Fruit fly (Drosophila melanogaster) whole organism, embryonic: ENCODE data around the gene CG9590.
A peak's percentile ranks its signal among the peaks of the same experiment; 100 is the strongest.

Source experiments
- Aef1 ChIP-seq: fragments of 200-800 bp; sonication (Bioruptor generic); IDR thresholded peaks from 3 replicates; pipeline ENCODE4 v1.3.6; 2022; ENCODE audit warnings: missing biosample characterization, missing genetic modification characterization
- Blimp-1 ChIP-seq: fragments of 200-800 bp; sonication (Bioruptor generic); optimal IDR thresholded peaks from 3 replicates; lab custom pipeline; 2018; ENCODE audit warnings: missing biosample characterization, missing genetic modification characterization, mild to moderate bottlenecking, moderate library complexity, missing genetic modification reagents
- CG10267 ChIP-seq: fragments of 200-800 bp; sonication (Bioruptor generic); optimal IDR thresholded peaks from 2 replicates; lab custom pipeline; 2018; ENCODE audit warnings: missing biosample characterization, mild to moderate bottlenecking, missing genetic modification characterization, moderate library complexity
- CG10979 ChIP-seq: fragments of 200-800 bp; sonication (Bioruptor generic); optimal IDR thresholded peaks from 2 replicates; lab custom pipeline; 2018; ENCODE audit warnings: missing biosample characterization, mild to moderate bottlenecking, missing genetic modification characterization, moderate library complexity
- CG11504 ChIP-seq: fragments of 200-800 bp; sonication (Bioruptor generic); optimal IDR thresholded peaks from 3 replicates; lab custom pipeline; 2019; ENCODE audit warnings: missing biosample characterization, mild to moderate bottlenecking, missing genetic modification characterization, moderate library complexity
- CG11560 ChIP-seq: fragments of 200-800 bp; sonication (Bioruptor generic); IDR thresholded peaks from 3 replicates; pipeline ENCODE4 v1.3.6; 2022; ENCODE audit warnings: missing biosample characterization, missing genetic modification characterization
- CG12071 ChIP-seq: fragments of 200-800 bp; sonication (Bioruptor generic); optimal IDR thresholded peaks from 3 replicates; lab custom pipeline; 2018; ENCODE audit warnings: missing biosample characterization, mild to moderate bottlenecking, missing genetic modification characterization
- CG1233 ChIP-seq: fragments of 200-800 bp; sonication (Bioruptor generic); optimal IDR thresholded peaks from 4 replicates; lab custom pipeline; 2018; ENCODE audit warnings: missing biosample characterization, mild to moderate bottlenecking, missing genetic modification characterization
- CG14965 ChIP-seq: fragments of 200-800 bp; sonication (Bioruptor generic); optimal IDR thresholded peaks from 2 replicates; lab custom pipeline; 2016; ENCODE audit warnings: missing biosample characterization, missing genetic modification characterization, borderline replicate concordance
- CG15696 ChIP-seq: fragments of 200-800 bp; sonication (Bioruptor generic); optimal IDR thresholded peaks from 2 replicates; lab custom pipeline; 2019; ENCODE audit warnings: missing biosample characterization, mild to moderate bottlenecking, missing genetic modification characterization, moderate library complexity
- CG16813 ChIP-seq: fragments of 200-800 bp; sonication (Bioruptor generic); IDR thresholded peaks from 3 replicates; pipeline ENCODE4 v1.3.6; 2022; ENCODE audit warnings: missing biosample characterization, missing genetic modification characterization; ENCODE audit not compliant: partially characterized antibody
- CG18476 ChIP-seq: fragments of 200-800 bp; sonication (Bioruptor generic); optimal IDR thresholded peaks from 2 replicates; lab custom pipeline; 2016; ENCODE audit warnings: missing biosample characterization, mild to moderate bottlenecking, missing genetic modification characterization
- CG18619 ChIP-seq: fragments of 200-800 bp; sonication (Bioruptor generic); optimal IDR thresholded peaks from 3 replicates; lab custom pipeline; 2017; ENCODE audit warnings: missing biosample characterization, mild to moderate bottlenecking, missing genetic modification characterization
- CG2875 ChIP-seq: fragments of 200-800 bp; sonication (Bioruptor generic); optimal IDR thresholded peaks from 2 replicates; lab custom pipeline; 2017; ENCODE audit warnings: missing biosample characterization, mild to moderate bottlenecking, missing genetic modification characterization, missing genetic modification reagents
- CG4854 ChIP-seq: fragments of 200-800 bp; sonication (Bioruptor generic); optimal IDR thresholded peaks from 2 replicates; lab custom pipeline; 2016; ENCODE audit warnings: missing biosample characterization, missing genetic modification characterization, inconsistent platforms
- CG6272 ChIP-seq: fragments of 200-800 bp; sonication (Bioruptor generic); IDR thresholded peaks from 2 replicates; pipeline ENCODE4 v1.3.6; 2022; ENCODE audit warnings: missing biosample characterization, missing genetic modification characterization
- CG6683 ChIP-seq: fragments of 200-800 bp; sonication (Bioruptor generic); optimal IDR thresholded peaks from 2 replicates; lab custom pipeline; 2017; ENCODE audit warnings: missing biosample characterization, mild to moderate bottlenecking, missing genetic modification characterization, missing genetic modification reagents
- CG7928 ChIP-seq: fragments of 200-800 bp; sonication (Bioruptor generic); optimal IDR thresholded peaks from 2 replicates; lab custom pipeline; 2017; ENCODE audit warnings: missing biosample characterization, mild to moderate bottlenecking, missing genetic modification characterization
- CHES-1-like ChIP-seq: fragments of 200-800 bp; sonication (Bioruptor generic); optimal IDR thresholded peaks from 2 replicates; lab custom pipeline; 2016; ENCODE audit warnings: missing biosample characterization, missing genetic modification characterization
- Deaf1 ChIP-seq: fragments of 200-800 bp; optimal IDR thresholded peaks from 3 replicates; lab custom pipeline; 2019; ENCODE audit warnings: missing biosample characterization, mild to moderate bottlenecking, missing genetic modification characterization, moderate library complexity
- Drgx ChIP-seq: fragments of 200-800 bp; sonication (Bioruptor generic); IDR thresholded peaks from 2 replicates; pipeline ENCODE4 v1.3.6; 2022; ENCODE audit warnings: missing biosample characterization, missing genetic modification characterization
- ERR ChIP-seq: fragments of 200-800 bp; sonication (Bioruptor generic); optimal IDR thresholded peaks from 2 replicates; lab custom pipeline; 2016; ENCODE audit warnings: missing biosample characterization, missing genetic modification characterization
- Hand ChIP-seq: fragments of 200-800 bp; sonication (Bioruptor generic); optimal IDR thresholded peaks from 2 replicates; lab custom pipeline; 2017; ENCODE audit warnings: mild to moderate bottlenecking, missing biosample characterization, missing genetic modification reagents, missing genetic modification characterization
- HmgZ ChIP-seq: fragments of 200-800 bp; sonication (Bioruptor generic); optimal IDR thresholded peaks from 2 replicates; lab custom pipeline; 2018; ENCODE audit warnings: missing biosample characterization, mild to moderate bottlenecking, missing genetic modification characterization
- Jarid2 ChIP-seq: fragments of 200-800 bp; sonication (Bioruptor generic); optimal IDR thresholded peaks from 3 replicates; lab custom pipeline; 2017; ENCODE audit warnings: mild to moderate bottlenecking, missing biosample characterization, missing genetic modification reagents, missing genetic modification characterization
- Nf-YB ChIP-seq: fragments of 200-800 bp; sonication (Bioruptor generic); optimal IDR thresholded peaks from 3 replicates; lab custom pipeline; 2019; ENCODE audit warnings: missing biosample characterization, mild to moderate bottlenecking, missing genetic modification characterization, moderate library complexity
- Xbp1 ChIP-seq: fragments of 200-800 bp; sonication (Bioruptor generic); optimal IDR thresholded peaks from 3 replicates; lab custom pipeline; 2016; ENCODE audit warnings: missing biosample characterization, mild to moderate bottlenecking, missing genetic modification characterization
- ara ChIP-seq: fragments of 200-800 bp; sonication (Bioruptor generic); IDR thresholded peaks from 2 replicates; pipeline ENCODE4 v1.3.6; 2022; ENCODE audit warnings: missing biosample characterization, missing genetic modification characterization
- az2 ChIP-seq: fragments of 200-800 bp; sonication (Bioruptor generic); optimal IDR thresholded peaks from 3 replicates; lab custom pipeline; 2016; ENCODE audit warnings: missing biosample characterization, missing genetic modification characterization
- bab2 ChIP-seq: fragments of 200-800 bp; sonication (Bioruptor generic); optimal IDR thresholded peaks from 2 replicates; lab custom pipeline; 2016; ENCODE audit warnings: missing biosample characterization, missing genetic modification characterization
- bowl ChIP-seq: fragments of 200-800 bp; sonication (Bioruptor generic); IDR thresholded peaks from 2 replicates; pipeline ENCODE4 v1.3.6; 2022; ENCODE audit warnings: missing biosample characterization, missing genetic modification characterization
- crol ChIP-seq: fragments of 200-800 bp; sonication (Bioruptor generic); IDR thresholded peaks from 2 replicates; pipeline ENCODE4 v1.3.6; 2022; ENCODE audit warnings: missing biosample characterization, missing genetic modification characterization
- dmrt11E ChIP-seq: fragments of 200-800 bp; sonication (Bioruptor generic); optimal IDR thresholded peaks from 3 replicates; lab custom pipeline; 2018; ENCODE audit warnings: missing biosample characterization, mild to moderate bottlenecking, missing genetic modification characterization, moderate library complexity
- dpn ChIP-seq, 2 experiments: fragments of 200-800 bp; sonication (Bioruptor generic); optimal IDR thresholded peaks; 3 replicates each; lab custom pipeline; 2016; ENCODE audit warnings: missing biosample characterization in 2 of 2, missing genetic modification characterization in 2 of 2
- ftz-f1 ChIP-seq: fragments of 200-800 bp; sonication (Bioruptor generic); optimal IDR thresholded peaks from 2 replicates; lab custom pipeline; 2016; ENCODE audit warnings: missing biosample characterization, missing genetic modification characterization
- gce ChIP-seq: fragments of 200-800 bp; sonication (Bioruptor generic); IDR thresholded peaks from 3 replicates; pipeline ENCODE4 v1.3.6; 2022; ENCODE audit warnings: missing biosample characterization, missing genetic modification characterization
- gt ChIP-seq: fragments of 200-800 bp; sonication (Bioruptor generic); IDR thresholded peaks from 2 replicates; pipeline ENCODE4 v1.3.6; 2022; ENCODE audit warnings: missing biosample characterization, missing genetic modification characterization
- hkb ChIP-seq, 2 experiments: fragments of 200-800 bp in 1 of 2; fragments of >200 bp in 1 of 2; sonication (Bioruptor generic) in 1 of 2; IDR thresholded peaks in 1 of 2; optimal IDR thresholded peaks in 1 of 2; 2 replicates each; pipeline versions ENCODE4 v1.3.6 to Lab custom; 2017 to 2022; ENCODE audit warnings: missing biosample characterization in 1 of 2, missing genetic modification characterization in 1 of 2
- jigr1 ChIP-seq: fragments of 200-800 bp; sonication (Bioruptor generic); IDR thresholded peaks from 3 replicates; pipeline ENCODE4 v1.3.6; 2022; ENCODE audit warnings: missing biosample characterization, missing genetic modification characterization
- kni ChIP-seq: fragments of 200-800 bp; sonication (Bioruptor generic); optimal IDR thresholded peaks from 3 replicates; lab custom pipeline; 2017; ENCODE audit warnings: mild to moderate bottlenecking, missing biosample characterization, missing genetic modification reagents, missing genetic modification characterization
- lov ChIP-seq, 2 experiments: fragments of 200-800 bp in 1 of 2; fragments of >200 bp in 1 of 2; sonication (Bioruptor generic) in 1 of 2; IDR thresholded peaks in 1 of 2; optimal IDR thresholded peaks in 1 of 2; 2 replicates in 1 of 2; 3 replicates in 1 of 2; pipeline versions ENCODE4 v1.3.6 to Lab custom; 2017 to 2022; ENCODE audit warnings: missing biosample characterization in 1 of 2, missing genetic modification characterization in 1 of 2
- pros ChIP-seq: fragments of 200-800 bp; sonication (Bioruptor generic); optimal IDR thresholded peaks from 3 replicates; lab custom pipeline; 2019; ENCODE audit warnings: missing biosample characterization, mild to moderate bottlenecking, missing genetic modification characterization, moderate library complexity
- rib ChIP-seq: fragments of 200-800 bp; sonication (Bioruptor generic); IDR thresholded peaks from 2 replicates; pipeline ENCODE4 v1.3.6; 2022; ENCODE audit warnings: missing biosample characterization, missing genetic modification characterization
- sima ChIP-seq: fragments of 200-800 bp; sonication (Bioruptor generic); optimal IDR thresholded peaks from 2 replicates; lab custom pipeline; 2016; ENCODE audit warnings: missing biosample characterization, missing genetic modification characterization
- sr ChIP-seq: fragments of 200-800 bp; sonication (Bioruptor generic); IDR thresholded peaks from 3 replicates; pipeline ENCODE4 v1.3.6; 2022; ENCODE audit warnings: missing biosample characterization, missing genetic modification characterization
- zfh1 ChIP-seq: fragments of 200-800 bp; sonication (Bioruptor generic); IDR thresholded peaks from 3 replicates; pipeline ENCODE4 v1.3.6; 2022; ENCODE audit warnings: missing biosample characterization, missing genetic modification characterization

Gene CG9590

dm6 chr3R:15810369-15810768 lies 23.9 kb downstream of the CG9590 start (continued):
- TF ChIP-seq Hand (GFP tag; lab: Kevin White, UChicago) (no peak), Deaf1 (tag; lab: Kevin White, UChicago) (peak; percentile 97), ftz-f1 (GFP tag; lab: Kevin White, UChicago) (no peak), CG1233 (GFP tag; lab: Kevin White, UChicago) (peak; percentile 54), Jarid2 (GFP tag; lab: Kevin White, UChicago) (peak; percentile 29), CG2875 (GFP tag; lab: Kevin White, UChicago) (no peak), dpn (GFP tag; optimal IDR thresholded peaks at IDR 0.05; lab: Kevin White, UChicago) (no peak), crol (GFP tag; lab: Robert Waterston, UW) (0 out of 2 replicates have a peak, but pooled peaks have one; percentile 41), Xbp1 (GFP tag; lab: Kevin White, UChicago) (no peak)

DNA sequence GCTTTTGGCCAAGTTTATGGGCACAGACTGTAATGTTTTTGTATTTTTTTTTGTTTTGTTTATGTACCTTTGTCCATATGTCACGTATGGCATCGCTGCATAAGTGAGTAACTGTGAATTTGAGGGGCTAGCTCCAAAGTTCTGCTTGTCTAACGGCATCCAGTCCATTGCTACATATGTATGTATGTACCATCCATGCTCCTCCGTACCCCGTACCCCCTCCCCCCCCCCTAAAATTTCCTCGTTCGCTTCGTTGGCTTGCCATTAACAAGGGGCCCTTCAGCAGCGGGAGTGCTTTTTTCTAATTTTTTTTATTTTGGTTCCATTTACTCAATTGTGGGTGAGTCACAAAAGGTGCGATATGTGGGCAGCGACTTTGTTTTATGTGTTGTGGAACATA lies 27.6 kb downstream of the CG9590 start:
- TF ChIP-seq sr (peak; percentile 71; the same call in 2 of the 3 replicates), CG6683 (GFP tag; lab: Kevin White, UChicago) (no peak), CG10267 (no peak), az2 (GFP tag; lab: Kevin White, UChicago) (no peak), kni (GFP tag; lab: Kevin White, UChicago) (peak; percentile 49), crol (GFP tag; lab: Robert Waterston, UW) (peak; percentile 83), CG7928 (GFP tag; lab: Kevin White, UChicago) (no peak)

DNA sequence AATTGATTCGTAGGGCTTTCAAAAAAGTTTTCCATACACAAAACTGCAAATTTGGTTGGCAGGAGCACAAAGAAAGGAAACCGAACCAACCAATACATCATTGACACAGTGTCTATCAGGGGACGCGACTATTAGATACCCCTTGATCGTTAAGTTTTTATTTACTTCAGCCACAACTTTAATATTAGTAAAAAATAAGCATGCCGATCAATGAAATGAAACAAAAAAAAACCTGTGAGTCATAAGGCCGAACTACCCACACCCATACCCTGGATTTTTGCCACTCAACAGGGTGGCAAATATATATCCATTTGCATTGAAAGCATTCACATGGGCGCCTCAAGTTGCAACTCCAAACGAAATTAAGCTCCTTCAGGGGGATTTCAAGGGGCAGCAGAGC lies 29.8 kb downstream of the CG9590 start:
- TF ChIP-seq Aef1 (GFP tag; lab: Robert Waterston, UW), result no peak
- no peak for TF ChIP-seq lov (optimal IDR thresholded peaks at IDR 0.05; lab: Kevin White, UChicago)
- no peak for TF ChIP-seq lov (GFP tag; IDR thresholded peaks at IDR 0.05; lab: Robert Waterston, UW)
- TF ChIP-seq ara (GFP tag; lab: Robert Waterston, UW), result peak; percentile 56
- peak; percentile 46; the same call in 1 of the 2 replicates for TF ChIP-seq Drgx (GFP tag; lab: Robert Waterston, UW)
- TF ChIP-seq Nf-YB (GFP tag; lab: Kevin White, UChicago), result no peak
- no peak for TF ChIP-seq CG18619
- no peak for TF ChIP-seq ERR (GFP tag; lab: Kevin White, UChicago)
- TF ChIP-seq sima (GFP tag; lab: Kevin White, UChicago), result no peak
- no peak for TF ChIP-seq bowl (GFP tag; lab: Robert Waterston, UW)
- peak; percentile 32 for TF ChIP-seq dmrt11E (tag; lab: Kevin White, UChicago)
- TF ChIP-seq HmgZ, result no peak
- no peak for TF ChIP-seq jigr1 (GFP tag; lab: Robert Waterston, UW)
- TF ChIP-seq pros, result no peak
- TF ChIP-seq gt, result no peak
- no peak for TF ChIP-seq CG11504 (tag; lab: Kevin White, UChicago)
- no peak for TF ChIP-seq rib (GFP tag; lab: Robert Waterston, UW)
- TF ChIP-seq CG11560 (tag; lab: Robert Waterston, UW), result no peak
- no peak for TF ChIP-seq CG18476 (GFP tag; lab: Kevin White, UChicago)
- TF ChIP-seq gce (GFP tag; lab: Robert Waterston, UW), result no peak
- TF ChIP-seq CG10979, result peak; percentile 1
- no peak for TF ChIP-seq CG14965 (GFP tag; lab: Kevin White, UChicago)
- no peak for TF ChIP-seq hkb (optimal IDR thresholded peaks at IDR 0.05; lab: Kevin White, UChicago)
- no peak for TF ChIP-seq hkb (GFP tag; IDR thresholded peaks at IDR 0.05; lab: Robert Waterston, UW)
- no peak for TF ChIP-seq CHES-1-like (GFP tag; lab: Kevin White, UChicago)
- TF ChIP-seq CG4854 (GFP tag; lab: Kevin White, UChicago), result no peak
- TF ChIP-seq zfh1 (GFP tag; lab: Robert Waterston, UW), result peak; percentile 65; the same call in 1 of the 3 replicates
- TF ChIP-seq CG15696 (tag; lab: Kevin White, UChicago), result no peak
- TF ChIP-seq CG12071, result no peak
- TF ChIP-seq Blimp-1 (GFP tag; lab: Kevin White, UChicago), result no peak
- no peak for TF ChIP-seq CG6272 (GFP tag; lab: Robert Waterston, UW)
- TF ChIP-seq CG16813, result no peak
- TF ChIP-seq bab2 (GFP tag; lab: Kevin White, UChicago), result no peak
- no peak for TF ChIP-seq CG6683 (GFP tag; lab: Kevin White, UChicago)
